Worm (Caenorhabditis elegans) whole organism, L4/young adult: ENCODE measurements around the gene hot-6.

Experiments
- W03F9.2 ChIP-seq: fragments of 150-350 bp; optimal IDR thresholded peaks from 2 replicates; lab custom pipeline; 2014; ENCODE audit warnings: missing biosample characterization, missing genetic modification characterization
- dao-5 ChIP-seq: sonication (generic microtip); optimal IDR thresholded peaks from 2 replicates; lab custom pipeline; 2016; ENCODE audit warnings: missing genotype, missing genetic modification characterization, moderate library complexity, missing compliant biosample characterization
- him-1 ChIP-seq: sonication (generic microtip); optimal IDR thresholded peaks from 2 replicates; lab custom pipeline; 2016; ENCODE audit warnings: missing genotype, missing genetic modification reagents, missing genetic modification characterization, missing compliant biosample characterization

DNA sequence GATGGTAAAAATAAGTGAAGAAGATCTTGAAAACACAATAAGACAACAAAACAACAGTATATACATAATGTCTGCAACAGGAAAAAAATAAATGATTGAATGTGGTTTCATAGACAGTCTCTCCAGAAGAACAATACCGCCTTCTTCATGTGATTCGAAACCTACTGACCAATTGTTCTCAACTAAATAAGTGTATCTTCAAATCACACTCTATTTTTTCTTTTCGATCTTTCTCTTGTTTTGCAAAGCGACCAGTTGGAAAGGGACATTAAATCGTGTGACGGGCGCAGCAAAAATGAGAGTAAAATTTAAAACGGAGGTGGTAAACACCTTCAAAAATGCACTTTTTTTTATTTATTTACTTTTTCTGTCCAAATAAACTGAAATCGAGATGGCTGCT lies 39.1 kb upstream of the hot-6 start:
- TF ChIP-seq him-1 (tag; lab: Kevin White, UChicago), result no peak
- no peak for TF ChIP-seq W03F9.2 (tag; lab: Kevin White, UChicago)
- no peak for TF ChIP-seq dao-5
